Fruit fly (Drosophila melanogaster): ENCODE measurements around the gene CG15142.

CG15142 gene

DNA sequence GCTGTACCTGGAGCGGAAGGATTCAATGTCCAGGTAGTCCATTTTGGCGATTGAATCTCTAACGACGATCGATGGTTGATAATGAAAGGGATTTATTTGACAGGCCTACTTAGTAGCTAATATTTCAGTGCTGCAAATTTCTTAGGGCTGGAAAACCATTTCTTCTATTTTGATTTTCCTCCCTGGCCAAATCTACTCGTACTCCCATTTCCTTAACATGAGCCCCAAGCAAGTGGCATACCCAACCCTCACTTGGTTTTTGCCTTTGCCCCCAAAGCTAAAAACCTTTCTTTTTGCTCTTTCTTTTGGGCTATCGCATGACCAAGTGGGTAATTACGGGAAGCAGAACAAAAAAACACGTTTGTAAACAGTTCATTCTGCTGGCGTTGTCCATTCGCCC is at the start of gene CG15142:
Gene CG15142 (minus strand): TSS at position 101 of the 400 bp plus-strand sequence.
- no peak for TF ChIP-seq CG17801 (GFP tag; optimal IDR thresholded peaks at IDR 0.05; ENCODE audit: partially characterized antibody)

DNA sequence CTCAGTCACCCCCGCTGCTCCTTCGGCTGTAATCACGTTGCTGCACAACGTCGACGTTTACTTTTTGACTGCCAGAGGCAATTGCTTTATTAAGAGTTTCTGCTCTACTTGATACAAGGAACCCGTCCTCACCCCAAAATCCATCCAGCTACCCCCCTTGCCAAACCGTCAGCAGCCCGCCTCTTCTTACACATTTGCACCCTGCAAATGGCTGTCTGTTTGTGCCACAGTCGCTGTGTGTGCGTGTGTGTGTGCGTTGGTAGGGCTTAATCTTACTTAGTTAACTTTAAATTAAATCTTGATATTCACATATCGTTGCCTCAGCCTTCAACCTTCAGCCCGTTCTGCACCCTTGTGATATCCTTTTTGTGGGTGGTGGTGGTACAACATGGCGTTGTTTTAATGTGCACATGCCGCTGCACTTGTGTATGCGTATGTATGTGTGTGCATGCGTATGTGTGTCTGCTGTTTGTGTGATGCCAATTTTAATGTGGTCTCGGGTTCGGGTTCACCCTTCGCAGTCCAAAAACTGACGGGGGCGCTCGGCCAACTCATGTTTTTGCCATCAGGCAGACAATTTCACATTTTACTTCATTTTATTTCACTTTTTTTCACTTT is 44.1 kb upstream of the CG15142 start:
- TF ChIP-seq CG17801 (GFP tag; optimal IDR thresholded peaks at IDR 0.05; ENCODE audit: partially characterized antibody) = no peak

DNA sequence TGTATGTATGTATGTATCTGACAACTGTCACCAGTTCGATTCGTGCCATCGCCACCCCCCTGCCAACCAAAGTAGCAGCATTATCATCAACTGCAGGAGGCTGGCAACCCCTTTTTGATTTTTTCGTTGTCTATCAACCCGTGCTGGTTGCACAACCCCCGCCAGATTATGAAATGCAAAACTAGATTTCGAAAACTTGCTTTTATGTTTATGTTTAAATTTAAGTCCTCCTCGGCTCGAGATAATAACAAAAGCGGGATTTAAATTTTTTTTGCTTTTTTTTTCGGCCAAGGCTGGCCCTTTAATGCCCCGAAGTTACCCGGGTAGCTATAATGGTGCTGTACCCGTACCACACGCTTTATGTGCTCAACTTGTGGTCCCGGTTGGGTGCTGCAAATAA is 42.5 kb upstream of the CG15142 start:
- TF ChIP-seq CG17801 (GFP tag; optimal IDR thresholded peaks at IDR 0.05; ENCODE audit: partially characterized antibody) = no peak

dm6 chr2L:17533794-17534193 is 35.2 kb upstream of the CG15142 start:
- TF ChIP-seq CG17801 (GFP tag; optimal IDR thresholded peaks at IDR 0.05; ENCODE audit: partially characterized antibody) = no peak

DNA sequence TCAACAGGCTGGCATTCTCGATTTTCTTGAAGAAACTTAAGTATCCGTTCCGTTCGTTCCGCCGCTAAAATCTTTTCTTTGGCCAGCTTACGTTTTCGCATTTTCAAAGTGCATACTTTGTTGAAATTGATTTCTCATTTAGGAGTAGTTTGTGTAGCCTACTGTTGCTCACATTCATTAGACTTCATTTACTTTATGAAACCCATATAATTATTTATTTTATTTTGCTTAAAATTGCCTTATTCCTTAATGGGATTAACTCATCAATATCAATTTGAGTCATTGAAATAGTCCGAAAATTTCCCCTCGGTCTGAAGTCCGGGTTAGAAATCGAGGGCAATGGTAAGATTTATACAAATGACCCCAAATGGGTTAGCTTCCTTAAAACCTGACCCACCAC is 33.5 kb upstream of the CG15142 start, which contains the start of gene CG15145:
Gene CG15145 (minus strand): TSS at position 101 of the 400 bp plus-strand sequence.
- TF ChIP-seq CG17801 (GFP tag; optimal IDR thresholded peaks at IDR 0.05; ENCODE audit: partially characterized antibody) = no peak

DNA sequence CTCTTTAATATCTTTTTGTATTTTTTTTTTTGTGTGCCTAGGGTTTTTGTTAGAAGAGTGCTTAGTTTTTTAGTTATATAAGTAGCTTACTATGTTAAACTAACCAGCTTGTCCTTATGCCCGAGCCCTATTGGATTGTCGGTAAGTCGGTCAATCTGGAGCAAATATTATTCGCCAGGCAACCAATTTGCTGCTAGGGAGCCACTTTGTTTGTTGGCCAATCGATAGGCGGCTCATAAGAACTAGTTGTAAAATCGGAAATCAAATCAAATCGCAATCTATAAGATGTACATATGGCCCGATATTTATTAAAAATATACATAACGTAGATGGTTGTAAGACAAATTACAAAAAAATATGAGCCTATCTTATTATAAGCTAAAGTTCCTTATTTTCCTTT is 30.4 kb upstream of the CG15142 start, which contains the start of gene CG15144:
Gene CG15144 (minus strand): TSS at position 101 of the 400 bp plus-strand sequence.
- no peak for TF ChIP-seq CG17801 (GFP tag; optimal IDR thresholded peaks at IDR 0.05; ENCODE audit: partially characterized antibody)

dm6 chr2L:17524449-17524848 is 25.8 kb upstream of the CG15142 start, which contains the start of gene CG15143:
TSS of gene CG15143 (minus strand) at chr2L:17524549.
- no peak for TF ChIP-seq CG17801 (GFP tag; optimal IDR thresholded peaks at IDR 0.05; ENCODE audit: partially characterized antibody)

DNA sequence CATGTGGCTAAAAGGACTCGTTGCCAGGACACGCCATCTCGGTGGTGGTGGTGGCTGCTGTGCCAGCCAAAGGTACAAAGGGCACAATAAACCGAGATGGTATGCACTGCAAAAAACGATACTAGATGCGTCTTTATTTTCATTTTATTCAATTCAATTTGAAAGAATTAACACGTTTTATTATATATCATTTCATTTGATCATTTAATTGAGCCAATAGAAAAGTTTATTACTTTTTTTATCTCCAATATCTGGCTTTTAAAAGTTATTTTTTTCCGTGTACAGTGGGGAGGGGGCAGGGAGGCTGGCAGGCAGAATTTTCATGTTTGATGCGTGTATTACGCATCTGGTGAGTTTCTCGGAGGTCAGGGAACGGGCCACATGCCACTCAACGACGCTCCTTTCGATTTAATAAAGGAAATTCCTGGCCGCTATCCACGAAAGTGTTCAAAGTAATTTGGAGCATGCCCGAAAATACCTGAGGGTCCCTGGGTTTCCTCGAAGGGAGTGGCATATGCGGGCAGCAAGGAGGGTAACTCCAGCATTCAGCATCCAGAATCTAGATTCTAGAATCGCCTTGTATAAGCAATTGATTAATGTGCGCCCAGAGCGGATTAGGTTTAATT is 15.6 kb upstream of the CG15142 start:
- TF ChIP-seq CG17801 (GFP tag; optimal IDR thresholded peaks at IDR 0.05; ENCODE audit: partially characterized antibody) = no peak

dm6 chr2L:17500946-17501451 is 2.4 kb upstream of the CG15142 start, which contains the start of the genes mEFTs and Dhc36C:
TSS of gene mEFTs (minus strand) at chr2L:17501106.
TSS of gene Dhc36C (plus strand) at chr2L:17501401.
- TF ChIP-seq CG17801 (GFP tag; optimal IDR thresholded peaks at IDR 0.05; ENCODE audit: partially characterized antibody) = no peak

DNA sequence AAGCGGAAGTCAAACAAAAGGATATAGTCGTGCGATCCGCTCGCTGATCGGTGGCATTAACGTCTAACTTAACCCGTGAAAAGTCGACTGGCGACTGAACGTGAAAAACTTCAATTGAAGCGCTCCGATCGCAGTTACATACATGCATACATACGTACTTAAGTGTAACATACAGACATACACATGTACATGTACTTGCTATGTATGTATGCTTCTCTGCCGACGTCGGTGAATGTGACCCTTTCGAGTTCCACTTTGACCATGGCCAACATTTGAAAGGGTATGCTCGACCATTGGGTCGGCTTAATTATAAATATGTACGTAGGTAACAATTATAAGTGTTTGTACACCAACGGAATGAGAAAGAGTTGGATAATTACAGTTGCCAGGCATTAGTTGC is 1.5 kb downstream of the CG15142 start, which contains the start of gene qua:
Gene qua (minus strand): TSS at position 101 of the 400 bp plus-strand sequence.
- TF ChIP-seq CG17801 (GFP tag; optimal IDR thresholded peaks at IDR 0.05; ENCODE audit: partially characterized antibody) = no peak

DNA sequence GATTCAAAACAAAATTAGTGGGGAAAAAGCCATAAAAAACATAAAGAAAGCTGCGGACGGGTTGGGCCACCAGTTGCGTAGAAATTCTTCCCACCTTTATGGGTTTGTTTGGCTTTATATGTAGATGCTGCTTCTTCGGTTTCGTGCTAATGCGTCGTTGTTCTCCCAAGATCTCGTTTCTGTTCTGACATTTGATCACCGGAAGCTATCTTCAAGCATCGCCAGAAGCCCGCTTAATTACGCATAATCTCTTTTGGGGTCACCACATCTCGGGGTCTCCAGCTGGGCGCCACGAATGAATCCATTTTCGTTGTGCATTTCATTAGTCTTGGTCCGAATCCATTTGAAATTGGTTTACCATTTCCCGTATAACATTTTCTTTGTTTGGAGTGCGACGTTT is 2.9 kb downstream of the CG15142 start:
- no peak for TF ChIP-seq CG17801 (GFP tag; optimal IDR thresholded peaks at IDR 0.05; ENCODE audit: partially characterized antibody)

DNA sequence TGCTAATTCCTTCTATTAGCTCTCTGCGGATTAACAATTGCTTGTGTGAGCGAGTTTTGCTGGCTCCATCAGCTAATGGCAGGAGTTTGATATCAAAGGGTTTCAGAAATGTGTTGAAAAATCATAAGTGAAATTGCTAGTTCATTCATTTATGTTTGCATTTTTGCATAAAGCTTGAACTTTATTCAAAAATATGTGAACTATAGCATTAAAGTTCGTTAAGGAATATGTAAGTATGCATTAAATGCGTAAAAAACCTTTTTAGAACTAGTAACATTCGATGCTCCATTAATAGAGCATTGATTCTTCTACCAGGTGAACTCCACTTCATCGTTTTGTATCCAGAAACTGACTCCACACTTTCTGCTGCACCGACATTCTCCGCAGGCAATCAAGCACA is 5.9 kb downstream of the CG15142 start:
- TF ChIP-seq CG17801 (GFP tag; optimal IDR thresholded peaks at IDR 0.05; ENCODE audit: partially characterized antibody) = no peak

- no peak for TF ChIP-seq CG17801 (GFP tag; optimal IDR thresholded peaks at IDR 0.05; ENCODE audit: partially characterized antibody)
Measured at dm6 chr2L:17486264-17486663, 12.4 kb downstream of the CG15142 start, which contains the start of gene CG43220. TSS of gene CG43220 (plus strand) at chr2L:17486564.

- TF ChIP-seq CG17801 (GFP tag; optimal IDR thresholded peaks at IDR 0.05; ENCODE audit: partially characterized antibody) = no peak
Measured at dm6 chr2L:17485457-17485856, 13.2 kb downstream of the CG15142 start, which contains the start of the genes CG43221 and CG43645. TSS of gene CG43221 (plus strand) at chr2L:17485757. TSS of gene CG43645 (plus strand) at chr2L:17485757.

- TF ChIP-seq CG17801 (GFP tag; optimal IDR thresholded peaks at IDR 0.05; ENCODE audit: partially characterized antibody) = peak; percentile 84
Measured at dm6 chr2L:17484174-17484573, 14.4 kb downstream of the CG15142 start, which contains the start of the genes GCS2beta and CG5131. TSS of gene GCS2beta (minus strand) at chr2L:17484307. TSS of gene CG5131 (plus strand) at chr2L:17484501.

Measured in ovary, adult (tissue).